Worm (Caenorhabditis elegans) whole organism, early embryonic: ENCODE results near the gene F36H5.14.

Experiments
- B0310.2 ChIP-seq: sonication (generic microtip); optimal IDR thresholded peaks from 2 replicates; lab custom pipeline; 2016; ENCODE audit warnings: mild to moderate bottlenecking, missing genetic modification characterization, missing compliant biosample characterization
- F13C5.2 ChIP-seq: sonication (generic microtip); optimal IDR thresholded peaks from 2 replicates; lab custom pipeline; 2017; ENCODE audit warnings: mild to moderate bottlenecking, missing genetic modification characterization, inconsistent platforms, missing compliant biosample characterization
- aly-1 ChIP-seq: sonication (generic microtip); optimal IDR thresholded peaks from 2 replicates; lab custom pipeline; 2016; ENCODE audit warnings: missing genetic modification characterization, missing compliant biosample characterization
- ama-1 ChIP-seq: fragments of 150-350 bp; optimal IDR thresholded peaks from 2 replicates; lab custom pipeline; 2014
- ceh-13 ChIP-seq: fragments of 200-800 bp; sonication (Bioruptor generic); optimal IDR thresholded peaks from 2 replicates; lab custom pipeline; 2018; ENCODE audit warnings: mild to moderate bottlenecking, missing genetic modification characterization, missing compliant biosample characterization
- ceh-36 ChIP-seq: sonication (generic microtip); optimal IDR thresholded peaks from 2 replicates; lab custom pipeline; 2016; ENCODE audit warnings: missing genetic modification characterization, inconsistent platforms, missing compliant biosample characterization
- ets-7 ChIP-seq: sonication (generic microtip); optimal IDR thresholded peaks from 2 replicates; lab custom pipeline; 2016; ENCODE audit warnings: missing genotype, missing genetic modification characterization, missing compliant biosample characterization
- flt-1 ChIP-seq: fragments of 200-800 bp; sonication (Bioruptor generic); IDR thresholded peaks from 2 replicates; pipeline ENCODE4 v1.3.6; 2022; ENCODE audit warnings: missing genetic modification characterization, missing compliant biosample characterization
- hmbx-1 ChIP-seq: sonication (generic microtip); optimal IDR thresholded peaks from 2 replicates; lab custom pipeline; 2016; ENCODE audit warnings: mild to moderate bottlenecking, missing genetic modification characterization, missing compliant biosample characterization
- hmg-4 ChIP-seq: fragments of 200-800 bp; sonication (Bioruptor generic); optimal IDR thresholded peaks from 2 replicates; lab custom pipeline; 2018; ENCODE audit warnings: mild to moderate bottlenecking, missing genetic modification characterization, missing compliant biosample characterization
- hnd-1 ChIP-seq: sonication (generic microtip); optimal IDR thresholded peaks from 2 replicates; lab custom pipeline; 2016; ENCODE audit warnings: missing genetic modification characterization, missing compliant biosample characterization
- pes-1 ChIP-seq: fragments of 200-800 bp; sonication (Bioruptor generic); IDR thresholded peaks from 2 replicates; pipeline ENCODE4 v1.3.6; 2022; ENCODE audit warnings: missing genetic modification reagents, missing genetic modification characterization, missing compliant biosample characterization
- scrt-1 ChIP-seq: fragments of 200-800 bp; sonication (Bioruptor generic); IDR thresholded peaks from 2 replicates; pipeline ENCODE4 v1.3.6; 2022; ENCODE audit warnings: missing genetic modification characterization, missing compliant biosample characterization
- sea-1 ChIP-seq: fragments of 200-800 bp; sonication (Bioruptor generic); conservative IDR thresholded peaks from 2 replicates; pipeline ENCODE4 v1.3.6; 2022; ENCODE audit warnings: missing genetic modification characterization, missing compliant biosample characterization
- tbx-11 ChIP-seq: fragments of 200-800 bp; sonication (Bioruptor generic); IDR thresholded peaks from 2 replicates; pipeline ENCODE4 v1.3.6; 2022; ENCODE audit warnings: missing genetic modification characterization, missing compliant biosample characterization
- tbx-37 ChIP-seq: fragments of 200-800 bp; sonication (Bioruptor generic); conservative IDR thresholded peaks from 2 replicates; pipeline ENCODE4 v1.3.6; 2022; ENCODE audit warnings: missing genetic modification reagents, missing genetic modification characterization, missing compliant biosample characterization
- tra-4 ChIP-seq: sonication (generic microtip); optimal IDR thresholded peaks from 2 replicates; lab custom pipeline; 2017; ENCODE audit warnings: missing genetic modification characterization, missing compliant biosample characterization

F36H5.14 gene

ce11 chrII:1787208-1787607, 11.9 kb downstream of the F36H5.14 start:
- no peak for TF ChIP-seq ceh-36 (tag; lab: Kevin White, UChicago)
- TF ChIP-seq tra-4 (tag; lab: Kevin White, UChicago): no peak
- TF ChIP-seq aly-1 (tag; lab: Kevin White, UChicago): no peak
- no peak for TF ChIP-seq B0310.2 (tag; lab: Kevin White, UChicago)
- TF ChIP-seq scrt-1 (GFP tag; lab: Robert Waterston, UW): no peak
- no peak for TF ChIP-seq ama-1 (lab: Kevin White, UChicago)
- TF ChIP-seq tbx-11 (GFP tag; lab: Robert Waterston, UW): no peak
- no peak for TF ChIP-seq flt-1
- no peak for TF ChIP-seq F13C5.2 (tag; lab: Kevin White, UChicago)
- TF ChIP-seq ceh-13 (GFP tag; lab: Kevin White, UChicago): no peak
- no peak for TF ChIP-seq sea-1 (GFP tag; lab: Robert Waterston, UW)
- TF ChIP-seq hnd-1 (tag; lab: Kevin White, UChicago): no peak
- TF ChIP-seq ets-7 (tag; lab: Kevin White, UChicago): no peak
- no peak for TF ChIP-seq hmg-4

- TF ChIP-seq flt-1 (no peak), ceh-13 (GFP tag; lab: Kevin White, UChicago) (no peak), hmbx-1 (no peak), sea-1 (GFP tag; lab: Robert Waterston, UW) (no peak), pes-1 (GFP tag; lab: Robert Waterston, UW) (no peak), F13C5.2 (tag; lab: Kevin White, UChicago) (no peak), ceh-36 (tag; lab: Kevin White, UChicago) (no peak), hmg-4 (no peak), tra-4 (tag; lab: Kevin White, UChicago) (no peak), ama-1 (lab: Kevin White, UChicago) (no peak), hnd-1 (tag; lab: Kevin White, UChicago) (no peak), aly-1 (tag; lab: Kevin White, UChicago) (no peak)
Observed at ce11 chrII:1788087-1788486, 12.8 kb downstream of the F36H5.14 start, which contains the start of the genes C08F1.6 and fbxb-13. TSS of gene C08F1.6 (minus strand) at chrII:1788187. TSS of gene fbxb-13 (plus strand) at chrII:1788277.

- TF ChIP-seq pes-1 (GFP tag; lab: Robert Waterston, UW) (no peak), ceh-13 (GFP tag; lab: Kevin White, UChicago) (no peak), tbx-11 (GFP tag; lab: Robert Waterston, UW) (no peak), hmbx-1 (no peak), ets-7 (tag; lab: Kevin White, UChicago) (no peak), F13C5.2 (tag; lab: Kevin White, UChicago) (no peak), sea-1 (GFP tag; lab: Robert Waterston, UW) (no peak), tbx-37 (GFP tag; lab: Robert Waterston, UW) (no peak), tra-4 (tag; lab: Kevin White, UChicago) (no peak), hnd-1 (tag; lab: Kevin White, UChicago) (no peak), ama-1 (lab: Kevin White, UChicago) (no peak), flt-1 (no peak)
Observed at ce11 chrII:1806358-1806757, 31.0 kb downstream of the F36H5.14 start, which contains the start of gene C08F1.12. TSS of gene C08F1.12 (minus strand) at chrII:1806458.

DNA sequence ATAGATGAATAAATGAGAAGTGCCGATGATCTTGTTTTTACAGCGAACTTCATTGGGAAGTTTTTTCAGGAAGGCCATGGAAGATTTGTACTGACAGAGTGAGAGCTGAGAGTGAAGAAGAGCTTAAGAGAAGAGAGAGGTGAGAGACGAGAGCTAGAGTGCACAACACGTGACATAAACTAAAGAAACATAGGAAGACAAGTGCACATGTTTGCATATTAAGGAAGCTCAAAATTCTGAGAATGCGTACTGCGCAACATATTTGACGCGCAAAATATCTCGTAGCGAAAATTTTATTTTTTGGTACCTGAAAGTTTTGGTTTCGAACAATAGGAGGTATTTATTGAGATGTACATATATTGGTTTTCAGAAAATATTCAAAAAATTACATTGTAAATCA, 32.9 kb downstream of the F36H5.14 start, which contains the start of gene C08F1.8:
TSS of gene C08F1.8 (minus strand) at position 101 of the 400 bp plus-strand sequence.
- TF ChIP-seq tbx-11 (GFP tag; lab: Robert Waterston, UW): no peak
- TF ChIP-seq hmbx-1: no peak
- no peak for TF ChIP-seq flt-1
- TF ChIP-seq aly-1 (tag; lab: Kevin White, UChicago): no peak
- no peak for TF ChIP-seq tbx-37 (GFP tag; lab: Robert Waterston, UW)
- TF ChIP-seq ceh-13 (GFP tag; lab: Kevin White, UChicago): no peak
- TF ChIP-seq scrt-1 (GFP tag; lab: Robert Waterston, UW): no peak
- TF ChIP-seq hnd-1 (tag; lab: Kevin White, UChicago): no peak
- TF ChIP-seq ama-1 (lab: Kevin White, UChicago): no peak
- TF ChIP-seq sea-1 (GFP tag; lab: Robert Waterston, UW): no peak

- TF ChIP-seq ceh-36 (tag; lab: Kevin White, UChicago) (no peak), sea-1 (GFP tag; lab: Robert Waterston, UW) (no peak), ceh-13 (GFP tag; lab: Kevin White, UChicago) (no peak), aly-1 (tag; lab: Kevin White, UChicago) (no peak), hnd-1 (tag; lab: Kevin White, UChicago) (no peak)
Observed at ce11 chrII:1816053-1816452, 40.7 kb downstream of the F36H5.14 start.

DNA sequence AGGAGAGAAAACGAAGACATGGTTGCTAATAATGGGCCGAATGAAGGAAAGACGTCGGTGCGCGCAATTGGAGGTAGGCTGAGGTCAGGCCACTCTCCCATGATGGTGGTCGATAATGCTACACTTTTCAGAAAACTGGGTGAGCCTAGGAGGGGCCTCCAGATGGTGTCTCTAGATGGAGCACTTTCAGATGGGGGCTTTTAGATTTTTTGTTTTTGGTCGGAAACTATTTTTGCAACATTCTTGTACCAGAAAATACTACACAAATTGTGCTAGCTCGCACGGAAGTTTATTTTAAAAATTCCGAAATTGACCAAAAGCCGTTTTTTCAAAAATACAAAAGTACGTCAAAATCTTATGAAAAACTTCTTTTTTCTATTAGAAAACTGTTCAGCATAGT, 43.0 kb downstream of the F36H5.14 start, which contains the start of gene fbxb-10:
TSS of gene fbxb-10 (minus strand) at position 101 of the 400 bp plus-strand sequence.
- TF ChIP-seq tbx-11 (GFP tag; lab: Robert Waterston, UW) (no peak), B0310.2 (tag; lab: Kevin White, UChicago) (no peak), pes-1 (GFP tag; lab: Robert Waterston, UW) (no peak), flt-1 (no peak), ceh-13 (GFP tag; lab: Kevin White, UChicago) (no peak), sea-1 (GFP tag; lab: Robert Waterston, UW) (no peak), hmg-4 (no peak), ceh-36 (tag; lab: Kevin White, UChicago) (no peak), tra-4 (tag; lab: Kevin White, UChicago) (no peak), F13C5.2 (tag; lab: Kevin White, UChicago) (no peak), ama-1 (lab: Kevin White, UChicago) (no peak), hmbx-1 (no peak)

DNA sequence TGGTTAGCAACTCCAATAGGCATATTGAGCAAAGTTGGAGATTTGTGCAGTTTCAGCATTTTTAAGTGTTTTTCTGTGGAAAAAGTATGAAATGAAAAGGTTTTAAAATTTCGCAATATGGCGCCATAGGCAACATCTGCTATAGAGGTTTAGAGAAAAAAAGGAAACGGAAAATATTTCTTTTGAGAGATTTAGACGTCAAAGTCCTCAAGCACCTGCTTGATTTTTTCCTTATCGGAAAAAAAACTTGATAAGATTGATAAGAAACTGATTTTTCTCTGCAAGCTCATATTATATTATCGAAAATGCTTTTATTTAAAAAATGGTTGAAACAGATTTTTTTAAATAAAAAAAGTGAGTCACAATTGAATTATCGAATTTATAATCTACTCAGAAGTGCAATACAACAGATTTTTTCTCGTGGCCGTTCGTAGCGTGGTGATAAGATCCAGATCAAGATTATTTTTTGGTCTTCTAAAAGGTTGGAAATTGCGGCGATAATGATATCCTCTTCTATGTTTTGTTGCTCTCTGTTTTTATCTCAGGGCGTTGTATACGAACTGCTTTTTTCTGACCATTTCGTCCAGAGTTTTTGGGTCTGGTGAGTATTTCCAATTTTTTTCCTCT, 44.7 kb downstream of the F36H5.14 start, which contains the start of gene fbxc-19:
TSS of gene fbxc-19 (plus strand) at position 536 of the 627 bp plus-strand sequence.
- TF ChIP-seq ama-1 (lab: Kevin White, UChicago): no peak
- TF ChIP-seq tbx-11 (GFP tag; lab: Robert Waterston, UW): no peak
- TF ChIP-seq flt-1: no peak
- TF ChIP-seq hnd-1 (tag; lab: Kevin White, UChicago): no peak
- TF ChIP-seq hmbx-1: no peak
- no peak for TF ChIP-seq ceh-13 (GFP tag; lab: Kevin White, UChicago)
- no peak for TF ChIP-seq F13C5.2 (tag; lab: Kevin White, UChicago)
- no peak for TF ChIP-seq sea-1 (GFP tag; lab: Robert Waterston, UW)
- TF ChIP-seq ets-7 (tag; lab: Kevin White, UChicago): no peak
- TF ChIP-seq ceh-36 (tag; lab: Kevin White, UChicago): no peak
- TF ChIP-seq tbx-37 (GFP tag; lab: Robert Waterston, UW): no peak
